Fruit fly (Drosophila melanogaster) ovary, adult (tissue): ENCODE data around the gene CG32192.

Source experiments
- CG17801 ChIP-seq: fragments of 200-800 bp; optimal IDR thresholded peaks from 2 replicates; lab custom pipeline; 2019; ENCODE audit warnings: missing biosample characterization, mild to moderate bottlenecking, missing genetic modification characterization, moderate library complexity; ENCODE audit not compliant: partially characterized antibody

CG32192 gene

DNA sequence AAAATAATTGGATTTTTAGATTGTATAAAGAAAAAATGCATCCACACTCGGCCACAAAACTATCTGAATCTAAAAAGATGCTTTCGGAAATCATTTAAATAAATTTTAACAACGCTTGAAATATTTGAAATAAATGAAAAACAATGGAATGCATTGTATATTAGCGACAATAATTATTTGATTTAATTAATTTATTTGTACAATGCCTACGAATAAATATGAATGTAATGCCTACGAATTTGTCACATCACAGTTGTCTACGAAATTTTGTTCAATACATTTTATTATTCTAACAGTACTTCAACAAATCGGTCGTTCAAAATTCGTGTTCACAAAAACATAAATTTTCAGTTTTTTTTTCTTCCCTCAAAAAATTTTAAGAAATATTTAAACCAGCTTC, at the start of gene CG32192:
Gene CG32192, plus strand, starts transcription at position 301 of the 400 bp plus-strand sequence.
- no peak for TF ChIP-seq CG17801 (GFP tag; lab: Kevin White, UChicago)

DNA sequence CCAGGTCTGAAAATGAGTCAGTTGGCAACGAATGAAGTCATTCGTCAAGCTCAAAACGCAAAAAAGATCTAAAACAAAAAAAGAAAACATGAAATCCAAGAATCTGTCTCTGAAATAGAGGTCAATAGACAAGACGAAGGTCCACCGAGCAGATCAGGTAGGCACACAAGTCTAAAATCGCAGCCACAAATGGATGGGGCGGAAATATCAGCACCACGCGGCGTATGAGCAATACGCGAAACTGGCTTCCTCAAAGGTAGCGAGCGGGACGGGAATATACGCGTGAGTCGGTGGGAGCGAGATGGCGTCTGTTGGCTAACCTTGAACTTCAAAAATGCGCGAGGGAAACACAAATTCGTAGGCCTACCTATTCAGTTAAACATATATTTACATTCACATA, 49.1 kb upstream of the CG32192 start:
- TF ChIP-seq CG17801 (GFP tag; lab: Kevin White, UChicago) = no peak

DNA sequence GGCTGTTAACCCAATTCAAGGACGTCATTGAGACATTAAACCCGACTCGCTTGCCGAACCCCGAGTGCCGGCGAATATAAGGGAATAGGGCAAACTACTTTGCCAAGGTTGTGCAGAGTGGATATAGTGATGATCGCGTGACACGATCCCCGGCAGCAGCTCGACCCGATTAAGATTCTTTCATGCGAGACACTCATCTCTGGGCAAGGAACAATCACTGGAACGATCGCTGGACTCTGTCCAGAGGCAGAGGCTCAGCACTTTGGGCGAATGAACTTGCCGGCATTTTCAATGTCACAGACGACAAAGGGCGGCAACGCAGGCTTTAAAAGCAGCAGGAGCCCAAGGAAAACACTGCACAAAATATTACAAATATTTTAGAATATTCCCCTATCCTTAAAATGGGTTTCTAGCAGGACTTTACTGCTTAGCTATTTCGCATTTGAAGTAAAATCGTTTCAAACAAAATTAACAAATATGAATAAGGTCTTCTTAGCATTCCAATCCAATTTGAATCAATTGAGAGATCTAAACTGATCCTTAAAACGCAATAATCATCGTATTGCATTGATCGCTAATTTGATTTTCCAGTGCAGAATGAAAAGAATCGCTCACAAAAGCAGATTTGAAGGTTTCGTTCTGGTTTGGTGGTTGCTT, 48.1 kb upstream of the CG32192 start:
- no peak for TF ChIP-seq CG17801 (GFP tag; lab: Kevin White, UChicago)

DNA sequence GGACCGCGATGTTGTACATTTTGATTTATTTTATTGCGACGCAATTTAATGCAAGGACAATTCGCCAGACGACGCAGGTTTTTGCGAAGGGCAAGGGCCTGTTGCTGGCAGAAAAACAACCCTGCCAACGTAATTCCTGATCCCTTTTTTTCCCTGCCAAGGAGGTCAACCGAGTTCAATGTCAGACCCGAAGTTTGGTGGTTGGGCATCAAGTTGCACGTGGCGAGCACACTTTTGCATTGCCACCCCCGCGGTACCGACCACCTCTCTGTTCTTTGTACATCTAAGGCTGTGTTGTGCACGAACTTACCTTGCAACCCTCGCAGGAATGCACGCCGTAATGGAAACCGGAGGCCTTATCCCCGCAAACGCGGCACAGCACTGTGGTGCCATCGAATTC, 47.5 kb upstream of the CG32192 start:
- TF ChIP-seq CG17801 (GFP tag; lab: Kevin White, UChicago) = no peak

DNA sequence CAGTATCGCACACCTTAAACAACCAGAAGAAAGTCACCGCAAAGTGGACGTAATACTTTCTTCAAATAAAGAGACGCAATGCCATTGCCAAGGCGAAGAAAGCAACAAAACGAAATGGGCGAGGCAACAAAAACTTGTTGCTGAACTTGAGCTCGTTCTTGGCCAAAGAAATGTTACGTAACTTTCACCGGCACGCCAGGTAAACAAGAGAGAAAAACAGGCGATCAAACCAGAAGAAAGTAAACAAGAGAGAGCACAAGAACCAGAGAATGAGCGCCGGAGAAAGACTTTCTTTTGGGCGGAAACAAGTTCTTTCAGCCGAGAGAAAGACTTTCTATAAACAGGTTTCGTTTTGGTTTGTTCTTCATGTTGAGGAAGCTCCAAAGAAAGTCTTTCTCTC, 46.8 kb upstream of the CG32192 start:
- no peak for TF ChIP-seq CG17801 (GFP tag; lab: Kevin White, UChicago)

DNA sequence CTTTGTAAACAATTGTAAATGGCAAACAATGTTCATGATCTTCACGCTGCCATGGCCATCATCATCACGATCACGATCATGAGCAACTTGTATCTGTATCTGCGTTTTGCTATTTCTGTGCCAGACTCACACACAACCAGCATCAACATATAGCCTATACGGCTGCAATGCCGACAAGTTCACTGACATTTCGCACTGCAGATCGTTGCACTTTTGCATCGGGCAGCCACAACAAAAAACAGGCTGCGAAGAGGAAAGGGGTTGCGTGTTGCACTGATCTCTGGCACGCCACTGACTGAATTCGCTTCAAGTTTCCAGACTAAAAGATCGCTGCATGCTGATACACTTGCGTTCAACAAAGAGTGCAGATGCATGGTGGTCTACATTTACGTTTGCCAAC, 46.4 kb upstream of the CG32192 start:
- TF ChIP-seq CG17801 (GFP tag; lab: Kevin White, UChicago) = no peak

DNA sequence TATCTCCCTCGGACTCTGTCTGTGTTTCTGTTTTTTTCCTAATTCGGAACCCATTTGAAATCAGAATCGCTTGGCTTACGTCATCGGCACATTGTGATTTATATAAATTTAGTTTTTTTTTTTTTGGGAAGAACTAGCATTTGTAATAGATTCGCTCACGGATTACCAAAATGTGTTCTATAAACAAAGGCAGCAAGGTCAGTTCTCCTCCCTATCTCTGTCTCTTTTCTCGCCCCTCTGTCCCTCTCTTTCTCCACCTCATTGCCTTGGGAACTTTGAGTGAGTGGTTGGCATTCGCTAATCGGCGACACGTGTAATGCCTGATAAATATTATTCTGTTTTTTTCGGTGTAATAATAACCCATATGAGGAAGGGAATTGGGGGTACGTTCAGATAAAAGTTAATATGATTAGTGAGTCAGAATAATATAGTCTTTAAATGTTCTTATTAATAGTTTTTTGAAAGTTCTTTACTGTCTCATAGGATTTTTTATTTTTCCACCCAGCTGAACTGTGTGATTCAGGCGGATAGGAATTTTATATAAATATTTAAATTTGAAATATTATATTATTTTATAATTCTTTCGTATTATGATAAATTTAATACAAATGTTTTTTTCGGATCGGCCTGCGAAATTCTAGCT, 45.4 kb upstream of the CG32192 start:
- no peak for TF ChIP-seq CG17801 (GFP tag; lab: Kevin White, UChicago)

DNA sequence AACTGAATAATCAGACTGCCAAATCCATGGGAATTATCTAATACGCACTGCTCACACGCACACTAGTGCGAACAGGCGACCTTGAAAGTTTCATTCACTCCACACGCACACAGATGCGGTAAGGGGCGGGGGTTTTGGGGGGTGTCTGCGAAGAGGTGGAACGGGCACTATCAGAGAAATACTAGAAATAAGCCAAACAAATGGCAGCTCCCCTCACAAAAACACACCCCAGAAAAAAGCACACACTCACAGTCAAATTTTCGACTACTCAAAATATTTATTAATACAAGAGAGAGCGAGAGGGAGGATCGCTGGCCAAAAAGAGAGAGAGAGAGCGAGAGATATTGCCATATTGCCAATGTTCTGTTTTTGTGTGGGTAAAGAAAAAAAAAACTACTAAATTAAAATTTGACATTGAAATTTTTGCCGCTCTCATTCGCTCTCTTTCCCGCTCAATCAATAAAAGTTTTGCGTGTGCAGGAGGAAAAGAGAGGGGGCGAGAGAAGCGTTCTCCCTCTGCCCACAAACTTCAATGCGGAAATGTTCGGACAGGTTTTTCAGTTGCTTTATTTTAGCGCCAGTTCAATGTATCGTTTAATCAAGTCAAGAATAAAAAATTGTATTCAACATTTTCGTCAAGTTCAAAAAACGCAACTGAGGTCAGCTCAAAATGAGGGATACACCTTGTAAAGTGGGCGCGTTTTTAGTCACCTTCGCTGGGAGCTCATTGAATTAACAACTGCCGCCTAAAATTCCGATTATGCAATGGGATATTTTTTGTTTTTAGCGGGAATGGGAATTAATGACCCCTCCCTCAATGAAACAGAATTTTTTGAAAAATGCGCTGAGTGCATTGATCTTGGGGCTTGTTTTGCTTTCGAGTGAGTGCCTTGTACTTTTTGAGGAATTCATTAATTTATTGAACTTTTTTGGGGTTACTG, 44.6 kb upstream of the CG32192 start:
- no peak for TF ChIP-seq CG17801 (GFP tag; lab: Kevin White, UChicago)

DNA sequence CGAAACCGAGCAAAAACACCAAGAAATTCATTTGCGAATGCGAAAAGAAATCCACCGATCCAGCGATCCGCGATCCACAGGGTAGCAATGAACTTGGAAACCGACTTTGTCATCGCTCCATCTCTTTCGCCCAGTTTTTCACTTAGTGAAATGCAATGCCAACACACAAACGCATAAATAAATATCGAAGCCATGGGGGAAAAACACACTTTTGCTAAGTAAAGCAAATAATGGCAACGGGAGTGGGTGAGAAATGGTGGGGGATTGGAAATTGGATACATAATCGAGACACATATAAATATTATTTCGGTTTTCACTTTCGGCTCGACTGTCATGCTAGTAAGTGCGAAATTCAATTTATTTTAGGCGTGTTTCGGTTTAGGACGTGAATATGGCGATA, 43.2 kb upstream of the CG32192 start:
- TF ChIP-seq CG17801 (GFP tag; lab: Kevin White, UChicago) = no peak

DNA sequence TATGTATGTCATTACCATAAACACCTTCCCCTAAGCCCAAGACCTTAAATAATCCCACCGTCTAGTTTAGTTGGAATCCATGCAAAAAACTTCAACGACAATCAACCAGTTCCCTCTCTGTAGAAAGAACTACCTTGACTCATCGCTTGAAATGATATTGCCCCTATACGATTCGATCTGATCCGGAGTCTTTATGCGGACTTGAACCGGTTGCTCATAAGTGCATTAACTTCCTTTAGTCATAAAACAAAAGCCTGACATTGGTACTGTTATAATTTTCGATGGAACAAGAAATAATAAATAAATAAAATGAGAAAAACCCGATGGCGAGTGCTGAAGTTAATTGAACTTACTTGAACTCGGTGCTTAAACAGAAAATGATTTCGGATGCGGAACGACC, 42.6 kb upstream of the CG32192 start:
- TF ChIP-seq CG17801 (GFP tag; lab: Kevin White, UChicago) = no peak

DNA sequence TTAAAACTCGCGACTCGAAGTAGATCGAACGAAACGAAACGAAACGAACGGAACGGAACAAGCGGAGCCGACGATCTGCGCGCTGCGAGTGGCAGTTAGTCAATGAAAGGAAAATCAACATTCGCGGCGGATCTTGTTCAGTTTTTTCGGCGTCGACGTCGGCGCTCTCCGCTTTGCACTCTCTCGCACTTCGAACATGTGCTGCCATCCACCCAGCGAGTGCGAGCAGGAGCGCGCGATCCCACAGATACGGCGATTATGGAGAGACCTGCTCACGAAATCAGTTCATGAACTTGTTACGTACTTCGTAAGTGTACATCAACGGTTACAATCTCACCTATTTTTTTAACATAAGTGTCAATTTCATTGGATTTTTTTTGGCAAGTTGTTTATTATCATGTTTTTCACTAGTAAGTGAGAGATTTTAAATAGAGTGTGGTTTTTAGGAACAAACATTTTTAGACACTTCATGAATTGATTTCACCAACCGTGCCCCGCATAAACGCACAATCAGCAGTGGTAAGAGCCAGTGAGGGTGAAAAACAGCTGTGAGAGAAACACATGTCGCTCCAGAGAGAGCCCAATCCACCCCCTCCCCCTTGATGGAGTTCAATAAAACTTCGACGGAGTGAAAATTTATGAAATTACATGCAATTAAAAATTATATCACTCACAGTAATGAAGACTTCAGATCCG, 40.6 kb upstream of the CG32192 start:
- TF ChIP-seq CG17801 (GFP tag; lab: Kevin White, UChicago) = peak; percentile 88

DNA sequence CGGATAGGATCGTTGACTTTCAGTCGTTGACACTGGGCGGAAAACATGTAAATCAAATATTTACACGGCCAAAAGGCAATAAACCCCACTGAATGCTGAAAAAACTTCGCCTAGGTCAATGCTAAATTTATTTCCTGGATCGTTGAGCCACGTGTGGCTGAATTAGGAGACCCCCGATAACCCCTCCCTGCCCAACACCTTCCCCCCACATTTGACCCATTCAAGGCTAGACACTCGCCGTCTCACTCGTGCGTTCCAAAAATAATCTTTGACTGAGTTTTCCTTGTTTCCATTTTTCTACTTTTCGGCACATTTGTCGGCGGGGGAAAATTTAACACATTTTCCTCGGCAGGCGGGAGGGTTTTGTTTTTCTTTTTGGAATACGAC, 40.0 kb upstream of the CG32192 start:
- TF ChIP-seq CG17801 (GFP tag; lab: Kevin White, UChicago) = no peak

DNA sequence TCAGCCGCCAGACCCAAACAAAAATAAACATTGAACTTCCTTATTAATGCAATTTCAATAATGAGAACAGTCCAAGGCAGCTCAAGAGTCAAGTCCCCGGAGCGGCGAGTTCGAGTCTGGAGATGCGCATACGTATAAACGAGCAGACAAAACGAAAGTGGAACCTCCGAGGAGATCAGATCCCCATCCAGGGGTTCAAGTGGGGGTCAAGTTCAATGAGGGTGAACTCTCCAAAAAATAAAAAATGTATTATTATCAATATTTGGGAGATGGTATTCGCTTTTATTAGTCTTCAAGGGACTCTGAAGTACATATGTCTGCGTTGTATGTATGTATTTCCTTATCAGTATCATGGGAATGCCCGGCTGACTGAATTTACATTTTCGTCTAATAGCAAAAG, 39.2 kb upstream of the CG32192 start:
- TF ChIP-seq CG17801 (GFP tag; lab: Kevin White, UChicago) = no peak

DNA sequence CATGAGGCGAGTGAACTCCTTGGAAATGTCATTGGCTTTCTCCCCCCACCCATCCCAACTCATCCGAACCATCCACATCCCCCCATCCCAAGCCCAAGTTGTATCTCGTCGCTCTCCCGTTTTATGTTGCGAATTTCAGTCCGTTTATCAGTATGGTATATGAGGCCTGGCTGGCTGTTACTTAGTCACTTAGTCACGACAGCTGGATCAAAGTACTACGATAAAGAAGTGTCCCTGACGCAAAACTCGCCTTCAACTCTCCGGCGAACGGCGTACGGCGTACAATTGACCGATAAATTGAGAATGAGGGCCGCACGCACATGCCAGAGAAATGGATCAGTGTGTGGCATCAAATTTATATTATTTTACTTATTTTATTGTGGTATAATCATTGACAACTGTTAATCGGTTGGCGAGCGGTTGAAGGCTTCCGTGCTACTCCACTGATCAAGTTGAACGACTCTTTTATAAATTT, 38.5 kb upstream of the CG32192 start:
- TF ChIP-seq CG17801 (GFP tag; lab: Kevin White, UChicago) = no peak

DNA sequence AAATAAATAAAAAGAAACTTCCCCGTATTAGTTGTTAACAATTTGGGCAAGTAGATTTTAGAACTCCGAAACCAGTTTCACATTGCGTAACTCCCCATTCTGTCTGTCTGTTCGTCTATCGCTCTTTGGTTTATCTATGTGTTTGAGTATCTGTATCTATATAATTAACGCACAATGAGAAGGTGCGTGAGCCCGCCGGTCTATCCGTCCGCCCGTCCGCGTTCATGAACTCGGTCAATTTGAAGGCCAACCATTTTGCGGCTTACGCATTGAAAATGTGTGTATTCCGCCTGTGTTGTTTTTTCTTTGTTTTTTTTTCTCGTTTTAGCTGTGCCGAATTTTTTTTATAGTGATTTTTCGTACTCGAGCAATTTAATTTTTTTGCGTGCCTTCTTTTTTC, 38.0 kb upstream of the CG32192 start:
- TF ChIP-seq CG17801 (GFP tag; lab: Kevin White, UChicago) = no peak
